Worm (Caenorhabditis elegans) whole organism, young adult: ENCODE data around the gene lsm-1.
A peak's percentile ranks its signal among the peaks of the same experiment; 100 is the strongest.

Experiments used
- B0035.1 ChIP-seq: sonication (generic microtip); optimal IDR thresholded peaks from 2 replicates; lab custom pipeline; 2016; ENCODE audit warnings: missing genetic modification characterization, mild to moderate bottlenecking, missing compliant biosample characterization, missing genotype, missing genetic modification reagents
- C17E4.6 ChIP-seq: fragments of 200-800 bp; sonication (Bioruptor generic); IDR thresholded peaks from 2 replicates; pipeline ENCODE4 v1.3.6; 2022; ENCODE audit warnings: missing genetic modification reagents, missing genetic modification characterization, missing compliant biosample characterization
- D2030.7 ChIP-seq: fragments of 200-800 bp; sonication (Bioruptor generic); IDR thresholded peaks from 2 replicates; pipeline ENCODE4 v1.3.6; 2022; ENCODE audit warnings: missing genetic modification reagents, missing genetic modification characterization, missing compliant biosample characterization
- F10E7.11 ChIP-seq: sonication (generic microtip); optimal IDR thresholded peaks from 2 replicates; lab custom pipeline; 2017; ENCODE audit warnings: mild to moderate bottlenecking, missing genetic modification characterization, moderate library complexity, missing compliant biosample characterization
- F57C9.4 ChIP-seq: sonication (generic microtip); optimal IDR thresholded peaks from 2 replicates; lab custom pipeline; 2017; ENCODE audit warnings: mild to moderate bottlenecking, missing genetic modification characterization, missing compliant biosample characterization
- T26A5.8 ChIP-seq: sonication (generic microtip); optimal IDR thresholded peaks from 2 replicates; lab custom pipeline; 2016; ENCODE audit warnings: missing genetic modification characterization, missing compliant biosample characterization
- Y53F4B.3 ChIP-seq: fragments of 200-800 bp; sonication (Bioruptor generic); IDR thresholded peaks from 2 replicates; pipeline ENCODE4 v1.3.6; 2022; ENCODE audit warnings: missing genetic modification reagents, missing genetic modification characterization, missing compliant biosample characterization
- akir-1 ChIP-seq: fragments of 200-800 bp; sonication (Bioruptor generic); optimal IDR thresholded peaks from 2 replicates; lab custom pipeline; 2018; ENCODE audit warnings: mild to moderate bottlenecking, missing genetic modification characterization, moderate library complexity, missing compliant biosample characterization
- ama-1 ChIP-seq, 3 experiments: fragments of 150-350 bp in 1 of 3; sonication (generic microtip) in 2 of 3; optimal IDR thresholded peaks; 2 replicates each; lab custom pipeline; 2014 to 2018; ENCODE audit warnings: missing biosample characterization in 2 of 3, missing genetic modification characterization in 2 of 3, missing genetic modification reagents in 2 of 3
- aptf-2 ChIP-seq: fragments of 200-800 bp; sonication (Bioruptor generic); conservative IDR thresholded peaks from 2 replicates; pipeline ENCODE4 v1.3.6; 2022; ENCODE audit warnings: missing genetic modification reagents, missing genetic modification characterization, missing compliant biosample characterization
- attf-6 ChIP-seq: fragments of 200-800 bp; sonication (Bioruptor generic); IDR thresholded peaks from 2 replicates; pipeline ENCODE4 v1.3.6; 2022; ENCODE audit warnings: missing genetic modification reagents, missing genetic modification characterization, missing compliant biosample characterization
- bed-1 ChIP-seq: fragments of 200-800 bp; sonication (Bioruptor generic); IDR thresholded peaks from 2 replicates; pipeline ENCODE4 v1.3.6; 2022; ENCODE audit warnings: missing genetic modification reagents, missing genetic modification characterization, missing compliant biosample characterization
- cebp-2 ChIP-seq: fragments of 200-800 bp; sonication (Bioruptor generic); IDR thresholded peaks from 2 replicates; pipeline ENCODE4 v1.3.6; 2022; ENCODE audit warnings: missing genetic modification characterization, missing compliant biosample characterization
- ceh-100 ChIP-seq: fragments of 200-800 bp; sonication (Bioruptor generic); IDR thresholded peaks from 2 replicates; pipeline ENCODE4 v1.3.6; 2022; ENCODE audit warnings: missing genetic modification reagents, missing genetic modification characterization, missing compliant biosample characterization
- ceh-27 ChIP-seq: fragments of 200-800 bp; sonication (Bioruptor generic); optimal IDR thresholded peaks from 2 replicates; lab custom pipeline; 2018; ENCODE audit warnings: mild to moderate bottlenecking, missing genetic modification characterization, moderate library complexity, missing compliant biosample characterization
- ceh-40 ChIP-seq: fragments of 200-800 bp; sonication (Bioruptor generic); IDR thresholded peaks from 2 replicates; pipeline ENCODE4 v1.3.6; 2022; ENCODE audit warnings: missing genetic modification characterization, missing compliant biosample characterization
- ceh-58 ChIP-seq: fragments of 200-800 bp; sonication (Bioruptor generic); IDR thresholded peaks from 2 replicates; pipeline ENCODE4 v1.3.6; 2022; ENCODE audit warnings: missing genetic modification characterization, missing compliant biosample characterization
- chd-7 ChIP-seq: sonication (generic microtip); optimal IDR thresholded peaks from 2 replicates; lab custom pipeline; 2016; ENCODE audit warnings: mild to moderate bottlenecking, missing genetic modification characterization, moderate library complexity, missing compliant biosample characterization
- dpl-1 ChIP-seq: fragments of 150-350 bp; optimal IDR thresholded peaks from 2 replicates; lab custom pipeline; 2014; ENCODE audit warnings: missing biosample characterization, missing genetic modification reagents, missing genetic modification characterization
- efl-1 ChIP-seq: fragments of 150-350 bp; optimal IDR thresholded peaks from 2 replicates; lab custom pipeline; 2014; ENCODE audit warnings: missing biosample characterization, missing genetic modification reagents, missing genetic modification characterization
- egl-44 ChIP-seq: fragments of 200-800 bp; sonication (Bioruptor generic); IDR thresholded peaks from 2 replicates; pipeline ENCODE4 v1.3.6; 2022; ENCODE audit warnings: missing genetic modification reagents, missing genetic modification characterization, missing compliant biosample characterization
- ekl-4 ChIP-seq: fragments of 200-800 bp; sonication (Bioruptor generic); IDR thresholded peaks from 2 replicates; pipeline ENCODE4 v1.3.6; 2022; ENCODE audit warnings: missing genetic modification reagents, missing genetic modification characterization, missing compliant biosample characterization
- hmg-1.2 ChIP-seq: fragments of 200-800 bp; sonication (Bioruptor generic); IDR thresholded peaks from 2 replicates; pipeline ENCODE4 v1.3.6; 2022; ENCODE audit warnings: missing genetic modification reagents, missing genetic modification characterization, missing compliant biosample characterization
- hsf-1 ChIP-seq: fragments of 200-800 bp; sonication (Bioruptor generic); IDR thresholded peaks from 2 replicates; pipeline ENCODE4 v1.3.6; 2022; ENCODE audit warnings: missing genetic modification reagents, missing genetic modification characterization, missing compliant biosample characterization
- let-526 ChIP-seq: fragments of 200-800 bp; sonication (Bioruptor generic); IDR thresholded peaks from 2 replicates; pipeline ENCODE4 v1.3.6; 2022; ENCODE audit warnings: missing genetic modification reagents, missing genetic modification characterization, missing compliant biosample characterization
- lin-35 ChIP-seq, 3 experiments: fragments of 150-350 bp in 2 of 3; sonication (generic microtip) in 1 of 3; optimal IDR thresholded peaks; 2 replicates each; lab custom pipeline; 2014 to 2018; ENCODE audit warnings: missing biosample characterization in 3 of 3, missing genetic modification characterization in 3 of 3, missing genetic modification reagents in 3 of 3
- lin-40 ChIP-seq: sonication (generic microtip); optimal IDR thresholded peaks from 2 replicates; lab custom pipeline; 2016; ENCODE audit warnings: missing genetic modification characterization, mild to moderate bottlenecking, missing compliant biosample characterization, missing genotype, missing genetic modification reagents
- lsy-27 ChIP-seq: sonication (generic microtip); optimal IDR thresholded peaks from 2 replicates; lab custom pipeline; 2017; ENCODE audit warnings: missing genetic modification characterization, mild to moderate bottlenecking, missing compliant biosample characterization, antibody characterized with exemption, missing genotype, borderline replicate concordance; ENCODE audit not compliant: insufficient read depth
- madf-10 ChIP-seq: sonication (generic microtip); optimal IDR thresholded peaks from 2 replicates; lab custom pipeline; 2016; ENCODE audit warnings: mild to moderate bottlenecking, missing genetic modification characterization, missing compliant biosample characterization
- madf-3 ChIP-seq: fragments of 200-800 bp; sonication (Bioruptor generic); IDR thresholded peaks from 2 replicates; pipeline ENCODE4 v1.3.6; 2022; ENCODE audit warnings: missing genetic modification reagents, missing genetic modification characterization, missing compliant biosample characterization
- madf-8 ChIP-seq: fragments of 200-800 bp; sonication (Bioruptor generic); conservative IDR thresholded peaks from 2 replicates; pipeline ENCODE4 v1.3.6; 2022; ENCODE audit warnings: missing genetic modification reagents, missing genetic modification characterization, missing compliant biosample characterization
- mcd-1 ChIP-seq: fragments of 200-800 bp; sonication (Bioruptor generic); IDR thresholded peaks from 2 replicates; pipeline ENCODE4 v1.3.6; 2022; ENCODE audit warnings: missing genetic modification reagents, missing genetic modification characterization, missing compliant biosample characterization
- nfya-1 ChIP-seq: sonication (generic microtip); optimal IDR thresholded peaks from 2 replicates; lab custom pipeline; 2017; ENCODE audit warnings: antibody characterized with exemption, missing compliant biosample characterization, missing genetic modification characterization, borderline replicate concordance; ENCODE audit not compliant: insufficient read depth
- nfyb-1 ChIP-seq: fragments of 200-800 bp; sonication (Bioruptor generic); IDR thresholded peaks from 2 replicates; pipeline ENCODE4 v1.3.6; 2022; ENCODE audit warnings: missing genetic modification reagents, missing genetic modification characterization, missing compliant biosample characterization
- nhr-120 ChIP-seq: fragments of 200-800 bp; sonication (Bioruptor generic); IDR thresholded peaks from 2 replicates; pipeline ENCODE4 v1.3.6; 2022; ENCODE audit warnings: missing genetic modification characterization, missing compliant biosample characterization
- nhr-27 ChIP-seq: fragments of 200-800 bp; sonication (Bioruptor generic); optimal IDR thresholded peaks from 2 replicates; lab custom pipeline; 2018; ENCODE audit warnings: mild to moderate bottlenecking, missing genetic modification characterization, moderate library complexity, missing compliant biosample characterization
- nhr-90 ChIP-seq: sonication (generic microtip); optimal IDR thresholded peaks from 2 replicates; lab custom pipeline; 2016; ENCODE audit warnings: missing genotype, mild to moderate bottlenecking, missing genetic modification characterization, missing compliant biosample characterization
- rec-8 ChIP-seq, 2 experiments: sonication (generic microtip); optimal IDR thresholded peaks; 2 replicates each; lab custom pipeline; 2016; ENCODE audit warnings: mild to moderate bottlenecking in 2 of 2, missing genetic modification characterization in 2 of 2, missing genetic modification reagents in 2 of 2, missing genotype in 2 of 2, missing biosample characterization in 1 of 2, missing compliant biosample characterization in 1 of 2, moderate library complexity in 1 of 2
- sdz-38 ChIP-seq: sonication (generic microtip); optimal IDR thresholded peaks from 2 replicates; lab custom pipeline; 2016; ENCODE audit warnings: missing genotype, missing genetic modification characterization, missing compliant biosample characterization
- sea-2 ChIP-seq: fragments of 200-800 bp; sonication (Bioruptor generic); IDR thresholded peaks from 2 replicates; pipeline ENCODE4 v1.3.6; 2022; ENCODE audit warnings: missing genetic modification characterization, missing compliant biosample characterization
- snpc-1.3 ChIP-seq: sonication (generic microtip); optimal IDR thresholded peaks from 2 replicates; lab custom pipeline; 2017; ENCODE audit warnings: missing genetic modification characterization, mild to moderate bottlenecking, missing compliant biosample characterization, antibody characterized with exemption, moderate library complexity, missing genotype, missing genetic modification reagents; ENCODE audit not compliant: insufficient read depth
- snpc-3.4 ChIP-seq: sonication (generic microtip); optimal IDR thresholded peaks from 2 replicates; lab custom pipeline; 2017; ENCODE audit warnings: missing genetic modification characterization, mild to moderate bottlenecking, missing compliant biosample characterization, antibody characterized with exemption, moderate library complexity, missing genotype, missing genetic modification reagents
- somi-1 ChIP-seq: fragments of 200-800 bp; sonication (Bioruptor generic); optimal IDR thresholded peaks from 2 replicates; lab custom pipeline; 2018; ENCODE audit warnings: mild to moderate bottlenecking, missing genetic modification characterization, missing compliant biosample characterization
- tbp1 ChIP-seq: fragments of 200-800 bp; sonication (Bioruptor generic); optimal IDR thresholded peaks from 2 replicates; lab custom pipeline; 2018; ENCODE audit warnings: mild to moderate bottlenecking, missing genetic modification characterization, missing compliant biosample characterization
- unc-130 ChIP-seq: sonication (generic microtip); optimal IDR thresholded peaks from 2 replicates; lab custom pipeline; 2016; ENCODE audit warnings: missing genetic modification reagents, missing genetic modification characterization, missing compliant biosample characterization
- ztf-18 ChIP-seq: sonication (generic microtip); optimal IDR thresholded peaks from 2 replicates; lab custom pipeline; 2016; ENCODE audit warnings: missing genotype, mild to moderate bottlenecking, missing genetic modification characterization, missing compliant biosample characterization
- ztf-22 ChIP-seq: fragments of 200-800 bp; sonication (Bioruptor generic); optimal IDR thresholded peaks from 2 replicates; lab custom pipeline; 2018; ENCODE audit warnings: mild to moderate bottlenecking, missing genetic modification characterization, moderate library complexity, missing compliant biosample characterization
- ztf-25 ChIP-seq: fragments of 200-800 bp; sonication (Bioruptor generic); IDR thresholded peaks from 2 replicates; pipeline ENCODE4 v1.3.6; 2022; ENCODE audit warnings: missing genetic modification reagents, missing genetic modification characterization, missing compliant biosample characterization
- ztf-28 ChIP-seq: fragments of 200-800 bp; sonication (Bioruptor generic); IDR thresholded peaks from 2 replicates; pipeline ENCODE4 v1.3.6; 2022; ENCODE audit warnings: missing genetic modification reagents, missing genetic modification characterization, missing compliant biosample characterization

Gene lsm-1

ce11 chrII:11150976-11151375, 24.2 kb downstream of the lsm-1 start (continued):
- TF ChIP-seq madf-8 (GFP tag; lab: Robert Waterston, UW): no peak
- no peak for TF ChIP-seq B0035.1 (tag; lab: Kevin White, UChicago)
- no peak for TF ChIP-seq F10E7.11 (tag; lab: Kevin White, UChicago)
- no peak for TF ChIP-seq C17E4.6
- no peak for TF ChIP-seq hmg-1.2 (GFP tag; lab: Robert Waterston, UW)
- TF ChIP-seq ceh-58: no peak
- no peak for TF ChIP-seq F57C9.4 (tag; lab: Kevin White, UChicago)
- TF ChIP-seq nhr-27: no peak
- TF ChIP-seq snpc-1.3 (tag; lab: Kevin White, UChicago): no peak
- peak; percentile 34 for TF ChIP-seq tbp1 (GFP tag; lab: Kevin White, UChicago)
- no peak for TF ChIP-seq sea-2 (GFP tag; lab: Robert Waterston, UW)
- no peak for TF ChIP-seq nfya-1 (tag; lab: Kevin White, UChicago)
- no peak for TF ChIP-seq sdz-38 (tag; lab: Kevin White, UChicago)
- TF ChIP-seq ceh-100: no peak
- peak; percentile 38 for TF ChIP-seq madf-10 (tag; lab: Kevin White, UChicago)
- TF ChIP-seq hsf-1 (GFP tag; lab: Robert Waterston, UW): peak; percentile 64; the same call in 1 of the 2 replicates
- no peak for TF ChIP-seq ceh-27 (GFP tag; lab: Kevin White, UChicago)
- no peak for TF ChIP-seq ekl-4
- no peak for TF ChIP-seq aptf-2 (GFP tag; lab: Robert Waterston, UW)
- TF ChIP-seq rec-8 (tag; optimal IDR thresholded peaks at IDR 0.05; lab: Kevin White, UChicago): no peak
- TF ChIP-seq let-526 (GFP tag; lab: Robert Waterston, UW): peak; percentile 48; the same call in 1 of the 2 replicates
- no peak for TF ChIP-seq efl-1 (GFP tag; lab: Kevin White, UChicago)
- TF ChIP-seq nhr-120 (GFP tag; lab: Robert Waterston, UW): no peak
- TF ChIP-seq D2030.7 (GFP tag; lab: Robert Waterston, UW): no peak
- no peak for TF ChIP-seq lin-40 (tag; lab: Kevin White, UChicago)
- TF ChIP-seq attf-6 (GFP tag; lab: Robert Waterston, UW): no peak
- no peak for TF ChIP-seq ztf-22
- TF ChIP-seq nhr-90: peak; percentile 26
- no peak for TF ChIP-seq cebp-2
- no peak for TF ChIP-seq ceh-40 (GFP tag; lab: Robert Waterston, UW)
- TF ChIP-seq madf-3 (GFP tag; lab: Robert Waterston, UW): no peak
- TF ChIP-seq nfyb-1 (GFP tag; lab: Robert Waterston, UW): 0 out of 2 replicates have a peak, but pooled peaks have one; percentile 44
- no peak for TF ChIP-seq lsy-27
- TF ChIP-seq ztf-18 (tag; lab: Kevin White, UChicago): no peak
- TF ChIP-seq unc-130 (GFP tag; lab: Kevin White, UChicago): no peak
- TF ChIP-seq egl-44: no peak
- TF ChIP-seq snpc-3.4 (tag; lab: Kevin White, UChicago): no peak
- no peak for TF ChIP-seq lin-35 (GFP tag; optimal IDR thresholded peaks at IDR 0.05; lab: Kevin White, UChicago)
- no peak for TF ChIP-seq dpl-1
- TF ChIP-seq bed-1 (GFP tag; lab: Robert Waterston, UW): no peak
- no peak for TF ChIP-seq T26A5.8 (tag; lab: Kevin White, UChicago)
- TF ChIP-seq mcd-1 (GFP tag; lab: Robert Waterston, UW): no peak
- TF ChIP-seq somi-1: no peak
- peak; percentile 33 for TF ChIP-seq chd-7 (tag; lab: Kevin White, UChicago)
- TF ChIP-seq ama-1 (optimal IDR thresholded peaks at IDR 0.05; lab: Kevin White, UChicago): no peak
- no peak for TF ChIP-seq ama-1 (GFP tag; optimal IDR thresholded peaks at IDR 0.05; lab: Kevin White, UChicago)
- no peak for TF ChIP-seq ztf-25 (GFP tag; lab: Robert Waterston, UW)
- no peak for TF ChIP-seq Y53F4B.3 (GFP tag; lab: Robert Waterston, UW)
- TF ChIP-seq ztf-28 (GFP tag; lab: Robert Waterston, UW): no peak
- no peak for TF ChIP-seq akir-1 (GFP tag; lab: Kevin White, UChicago)
